Worm (Caenorhabditis elegans): ENCODE measurements around the gene srg-15.

- no peak for TF ChIP-seq tbx-11 (GFP tag; IDR thresholded peaks at IDR 0.05)
- TF ChIP-seq flt-1 (GFP tag; IDR thresholded peaks at IDR 0.05), result no peak
- no peak for TF ChIP-seq aly-1 (tag; optimal IDR thresholded peaks at IDR 0.05)
- TF ChIP-seq pes-1 (GFP tag; IDR thresholded peaks at IDR 0.05), result no peak
- TF ChIP-seq ama-1 (optimal IDR thresholded peaks at IDR 0.05), result no peak
- no peak for TF ChIP-seq sea-1 (GFP tag; conservative IDR thresholded peaks at IDR 0.05)
Observed at ce11 chrII:8695783-8696182, 14.4 kb downstream of the srg-15 start, which contains the start of gene C34C6.10.
